Worm (Caenorhabditis elegans): ENCODE results near the gene ZK757.2.

The ZK757.2 gene

DNA sequence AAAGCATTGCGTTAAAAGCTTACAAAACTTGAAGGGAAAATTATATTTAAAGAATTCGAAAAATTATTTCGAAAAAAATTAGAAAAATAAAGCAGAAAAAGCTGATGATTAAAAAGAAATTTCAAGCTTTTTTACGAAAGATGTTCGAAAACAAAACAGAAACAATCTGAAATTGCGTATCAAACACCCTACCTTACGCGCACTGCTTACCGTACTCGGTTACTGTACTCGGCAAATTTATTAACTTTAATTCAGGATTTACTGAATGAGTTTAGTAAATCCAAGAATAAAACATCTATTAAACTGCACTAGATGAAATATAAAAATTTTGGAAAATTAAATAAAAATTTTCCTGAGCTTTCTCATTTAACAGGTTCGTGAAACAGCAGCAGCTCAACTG, 16.3 kb downstream of the ZK757.2 start:
- TF ChIP-seq lsy-2 (tag; optimal IDR thresholded peaks at IDR 0.05) (peak in 1 of 2 experiments; percentile 44), ceh-82 (tag; optimal IDR thresholded peaks at IDR 0.05) (no peak)

DNA sequence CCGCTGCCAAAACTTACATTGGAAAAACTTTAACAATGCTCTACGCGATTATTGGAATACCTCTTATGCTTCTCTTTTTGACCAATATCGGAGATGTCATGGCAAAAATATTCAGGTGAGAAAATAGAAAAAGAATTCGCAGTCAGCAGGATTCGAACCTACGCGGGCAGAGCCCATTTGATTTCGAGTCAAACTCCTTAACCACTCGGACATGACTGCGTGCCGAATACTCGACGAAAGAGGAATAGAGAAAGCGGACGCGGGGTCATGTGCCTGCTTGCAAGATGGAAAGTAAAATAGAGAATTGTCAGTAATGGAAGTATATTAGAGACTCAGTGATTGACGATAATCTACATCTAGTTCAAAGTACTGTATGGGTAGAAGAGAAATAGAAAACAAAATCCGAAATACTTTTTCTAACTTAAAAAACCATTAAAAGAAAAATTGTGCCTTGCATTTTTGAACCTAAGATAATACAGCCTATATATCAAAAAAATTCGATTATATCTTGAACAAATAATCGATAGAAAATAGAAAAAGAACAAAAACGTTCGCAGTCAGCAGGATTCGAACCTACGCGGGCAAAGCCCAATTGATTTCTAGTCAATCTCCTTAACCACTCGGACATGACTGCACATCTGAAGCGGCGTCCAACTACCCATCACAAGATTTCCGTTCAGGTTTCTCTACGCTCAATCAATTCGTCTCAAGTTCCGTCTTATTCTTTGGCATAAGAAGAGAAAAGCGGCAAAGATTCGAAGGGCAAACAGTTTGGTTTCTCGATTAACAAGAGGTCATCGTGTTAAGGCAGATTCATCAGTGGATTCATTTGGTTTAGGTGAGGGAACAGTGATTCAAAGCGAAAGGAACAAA, 17.0 kb downstream of the ZK757.2 start:
- peak; percentile 37 for TF ChIP-seq mab-5 (tag; optimal IDR thresholded peaks at IDR 0.05)
- no peak for TF ChIP-seq zag-1 (tag; optimal IDR thresholded peaks at IDR 0.05)
- TF ChIP-seq gmeb-1 (tag; optimal IDR thresholded peaks at IDR 0.05), result peak; percentile 70
- no peak for TF ChIP-seq elt-3 (tag; optimal IDR thresholded peaks at IDR 0.05)
- TF ChIP-seq nhr-12 (tag; optimal IDR thresholded peaks at IDR 0.05), result no peak
- peak; percentile 79 for TF ChIP-seq nhr-129 (tag; optimal IDR thresholded peaks at IDR 0.05)
- no peak for TF ChIP-seq ZK546.5 (tag; optimal IDR thresholded peaks at IDR 0.05)
- TF ChIP-seq ama-1 (optimal IDR thresholded peaks at IDR 0.05), result no peak
- TF ChIP-seq ztf-1 (GFP tag; conservative IDR thresholded peaks at IDR 0.05), result no peak
- peak; percentile 58 for TF ChIP-seq crh-2 (tag; optimal IDR thresholded peaks at IDR 0.05)
- TF ChIP-seq R02D3.7 (tag; optimal IDR thresholded peaks at IDR 0.05), result no peak
- TF ChIP-seq nhr-10 (tag; optimal IDR thresholded peaks at IDR 0.05), result no peak
- no peak for TF ChIP-seq ceh-82 (tag; optimal IDR thresholded peaks at IDR 0.05)
- TF ChIP-seq egl-27 (tag; optimal IDR thresholded peaks at IDR 0.05), result no peak
- TF ChIP-seq unc-62 (GFP tag; optimal IDR thresholded peaks at IDR 0.05), result no peak
- no peak for TF ChIP-seq ztf-11 (tag; optimal IDR thresholded peaks at IDR 0.05)
- no peak for TF ChIP-seq alr-1 (tag; optimal IDR thresholded peaks at IDR 0.05)
- no peak for TF ChIP-seq aly-2 (tag; optimal IDR thresholded peaks at IDR 0.05)
- peak; percentile 31 for TF ChIP-seq F13H6.1 (tag; optimal IDR thresholded peaks at IDR 0.05)
- no peak for TF ChIP-seq unc-39 (tag; optimal IDR thresholded peaks at IDR 0.05)
- no peak for TF ChIP-seq blmp-1 (tag; optimal IDR thresholded peaks at IDR 0.05; ENCODE audit: insufficient read depth)
- TF ChIP-seq sma-9 (GFP tag; optimal IDR thresholded peaks at IDR 0.05), result peak; percentile 78
- TF ChIP-seq sma-9 (tag; optimal IDR thresholded peaks at IDR 0.05), result no peak
- TF ChIP-seq mbf-1 (tag; optimal IDR thresholded peaks at IDR 0.05), result no peak
- no peak for TF ChIP-seq nhr-237 (tag; optimal IDR thresholded peaks at IDR 0.05)
- no peak for TF ChIP-seq ceh-16 (tag; optimal IDR thresholded peaks at IDR 0.05)
- TF ChIP-seq nhr-25 (tag; optimal IDR thresholded peaks at IDR 0.05), result no peak
- TF ChIP-seq lin-11 (tag; optimal IDR thresholded peaks at IDR 0.05), result peak; percentile 53
- TF ChIP-seq dmd-4 (tag; optimal IDR thresholded peaks at IDR 0.05), result no peak
- TF ChIP-seq Y55F3AM.14 (GFP tag; optimal IDR thresholded peaks at IDR 0.05), result peak; percentile 61
- peak; percentile 35 to 50 for TF ChIP-seq lsy-2 (tag; optimal IDR thresholded peaks at IDR 0.05)
- peak; percentile 1 for TF ChIP-seq sem-4 (tag; optimal IDR thresholded peaks at IDR 0.05)
- TF ChIP-seq sma-3 (GFP tag; optimal IDR thresholded peaks at IDR 0.05), result peak; percentile 16
- TF ChIP-seq skn-1 (tag; optimal IDR thresholded peaks at IDR 0.05), result no peak
- TF ChIP-seq lin-39 (tag; optimal IDR thresholded peaks at IDR 0.05), result no peak
- peak; percentile 20 for TF ChIP-seq fos-1 (tag; optimal IDR thresholded peaks at IDR 0.05)
- no peak for TF ChIP-seq peb-1 (tag; optimal IDR thresholded peaks at IDR 0.05)
- TF ChIP-seq nhr-11 (tag; optimal IDR thresholded peaks at IDR 0.05), result no peak
- no peak for TF ChIP-seq nhr-21 (tag; optimal IDR thresholded peaks at IDR 0.05)
- TF ChIP-seq ztf-4 (tag; optimal IDR thresholded peaks at IDR 0.05), result peak; percentile 42
- TF ChIP-seq nhr-23 (tag; optimal IDR thresholded peaks at IDR 0.05), result no peak
- peak in 1 of 2 experiments; percentile 17 for TF ChIP-seq mdl-1 (tag; optimal IDR thresholded peaks at IDR 0.05)
- peak; percentile 48 for TF ChIP-seq C34F6.9 (tag; optimal IDR thresholded peaks at IDR 0.05)
- no peak for TF ChIP-seq lin-13 (GFP tag; optimal IDR thresholded peaks at IDR 0.05)
- TF ChIP-seq unc-55 (GFP tag; optimal IDR thresholded peaks at IDR 0.05), result peak; percentile 64
- TF ChIP-seq snpc-4 (tag; optimal IDR thresholded peaks at IDR 0.05), result no peak
- TF ChIP-seq nhr-6 (tag; optimal IDR thresholded peaks at IDR 0.05), result no peak
- no peak for TF ChIP-seq nhr-77 (tag; optimal IDR thresholded peaks at IDR 0.05)
- TF ChIP-seq elt-1 (tag; optimal IDR thresholded peaks at IDR 0.05), result no peak
